Fruit fly (Drosophila melanogaster): Measurements from ENCODE around the gene Chsy.

Chsy gene

dm6 chrX:15619631-15619960, 26.3 kb upstream of the Chsy start (continued):
- TF ChIP-seq Trl (optimal IDR thresholded peaks at IDR 0.05) (peak; percentile 12 to 37), Trl (GFP tag; optimal IDR thresholded peaks at IDR 0.05) (no peak), unpg (GFP tag; optimal IDR thresholded peaks at IDR 0.05) (peak; percentile 18), bsh (GFP tag; optimal IDR thresholded peaks at IDR 0.05) (peak in 1 of 2 experiments; percentile 12), CG8359 (GFP tag; optimal IDR thresholded peaks at IDR 0.05; ENCODE audit: borderline replicate concordance) (peak; percentile 64), Bteb2 (GFP tag; optimal IDR thresholded peaks at IDR 0.05) (no peak), CG11696 (GFP tag; IDR thresholded peaks at IDR 0.05) (0 out of 2 replicates have a peak, but pooled peaks have one; percentile 5), croc (GFP tag; conservative IDR thresholded peaks at IDR 0.05) (0 out of 3 replicates have a peak, but pooled peaks have one; percentile 1), CG11723 (GFP tag; optimal IDR thresholded peaks at IDR 0.05) (no peak), B-H1 (GFP tag; IDR thresholded peaks at IDR 0.05) (no peak), CG10959 (GFP tag; IDR thresholded peaks at IDR 0.05) (no peak; the same call in 1 of the 2 replicates), CG6254 (GFP tag; optimal IDR thresholded peaks at IDR 0.05) (peak; percentile 30), Sin3A (optimal IDR thresholded peaks at IDR 0.05) (no peak), CG10979 (tag; optimal IDR thresholded peaks at IDR 0.05) (peak; percentile 16), CG11085 (GFP tag; IDR thresholded peaks at IDR 0.05) (no peak), CG11504 (tag; optimal IDR thresholded peaks at IDR 0.05) (peak; percentile 68), CG1832 (GFP tag; optimal IDR thresholded peaks at IDR 0.05) (peak; percentile 8), CrebB (tag; optimal IDR thresholded peaks at IDR 0.05) (peak; percentile 1), CG12236 (GFP tag; optimal IDR thresholded peaks at IDR 0.05) (no peak), BtbVII (GFP tag; optimal IDR thresholded peaks at IDR 0.05) (peak; percentile 23), lab (GFP tag; optimal IDR thresholded peaks at IDR 0.05) (peak; percentile 20), Ets97D (GFP tag; optimal IDR thresholded peaks at IDR 0.05) (no peak), HLHmδ (GFP tag; optimal IDR thresholded peaks at IDR 0.05) (peak; percentile 78), CG10462 (GFP tag; optimal IDR thresholded peaks at IDR 0.05) (no peak), kni (GFP tag; optimal IDR thresholded peaks at IDR 0.05) (peak; percentile 92), z (GFP tag; IDR thresholded peaks at IDR 0.05) (0 out of 3 replicates have a peak, but pooled peaks have one; percentile 41), knrl (GFP tag; IDR thresholded peaks at IDR 0.05; ENCODE audit: partially characterized antibody) (peak; percentile 12; the same call in 1 of the 3 replicates), Vsx1 (GFP tag; optimal IDR thresholded peaks at IDR 0.05) (peak; percentile 23), CG10366 (GFP tag; IDR thresholded peaks at IDR 0.05) (no peak), hth (optimal IDR thresholded peaks at IDR 0.05) (no peak), crol (GFP tag; IDR thresholded peaks at IDR 0.05) (peak; percentile 79), CG33213 (GFP tag; optimal IDR thresholded peaks at IDR 0.05) (no peak), sug (tag; optimal IDR thresholded peaks at IDR 0.05) (peak; percentile 52), ham (GFP tag; IDR thresholded peaks at IDR 0.05) (0 out of 2 replicates have a peak, but pooled peaks have one; percentile 1), CG1529 (GFP tag; optimal IDR thresholded peaks at IDR 0.05) (peak; percentile 8), CG17186 (GFP tag; optimal IDR thresholded peaks at IDR 0.05) (peak; percentile 6), dmrt11E (tag; optimal IDR thresholded peaks at IDR 0.05) (peak; percentile 2), Hr78 (GFP tag; optimal IDR thresholded peaks at IDR 0.05) (peak in 1 of 2 experiments; percentile 85), CG10543 (GFP tag; optimal IDR thresholded peaks at IDR 0.05) (peak; percentile 2), Atf3 (GFP tag; optimal IDR thresholded peaks at IDR 0.05) (no peak), scrt (GFP tag; optimal IDR thresholded peaks at IDR 0.05) (no peak), E2f1 (GFP tag; IDR thresholded peaks at IDR 0.05) (peak; percentile 1; the same call in 1 of the 2 replicates), ATbp (GFP tag; optimal IDR thresholded peaks at IDR 0.05) (peak; percentile 35), repo (GFP tag; optimal IDR thresholded peaks at IDR 0.05) (no peak), trem (tag; optimal IDR thresholded peaks at IDR 0.05) (no peak)

Data from whole organism, embryonic.